Fruit fly (Drosophila melanogaster) S2 (cell line): ENCODE measurements around the gene Roc1b.

Experiments used
- CG8478 ChIP-seq: fragments of >200 bp; optimal IDR thresholded peaks from 2 replicates; lab custom pipeline; 2018
- CTCF ChIP-seq, 2 experiments: fragments of >200 bp; optimal IDR thresholded peaks; 2 replicates each; lab custom pipeline; 2018

dm6 chr3L:324486-324885 is 33.3 kb upstream of the Roc1b start, which contains the start of gene CG32344:
- no peak for TF ChIP-seq CTCF (optimal IDR thresholded peaks at IDR 0.05; lab: Kevin White, UChicago)
- no peak for TF ChIP-seq CG8478 (lab: Kevin White, UChicago)
